Fruit fly (Drosophila melanogaster) whole organism, wandering third instar larva: ENCODE data around the gene Ndfip.

Source experiments
- Abd-B ChIP-seq: fragments of >200 bp; optimal IDR thresholded peaks from 2 replicates; lab custom pipeline; 2017; ENCODE audit warnings: missing biosample characterization, missing genetic modification characterization
- CG32264 ChIP-seq: fragments of 200-800 bp; sonication (Bioruptor generic); optimal IDR thresholded peaks from 2 replicates; lab custom pipeline; 2016; ENCODE audit warnings: missing biosample characterization, missing genetic modification characterization
- CG9705 ChIP-seq: fragments of 200-800 bp; sonication (Bioruptor generic); optimal IDR thresholded peaks from 2 replicates; lab custom pipeline; 2018; ENCODE audit warnings: missing biosample characterization, mild to moderate bottlenecking, missing genetic modification characterization
- CrebA ChIP-seq: fragments of 200-800 bp; sonication (Bioruptor generic); optimal IDR thresholded peaks from 2 replicates; lab custom pipeline; 2016; ENCODE audit warnings: missing biosample characterization, mild to moderate bottlenecking, missing genetic modification characterization, borderline replicate concordance
- Dif ChIP-seq: fragments of 200-275, 200-300 bp; sonication (Bioruptor generic); optimal IDR thresholded peaks from 2 replicates; lab custom pipeline; 2018; ENCODE audit warnings: missing biosample characterization, missing genetic modification characterization; ENCODE audit not compliant: partially characterized antibody
- GATAd ChIP-seq: sonication (Bioruptor generic); optimal IDR thresholded peaks from 2 replicates; lab custom pipeline; 2016; ENCODE audit warnings: missing biosample characterization, missing genetic modification characterization
- HLH106 ChIP-seq: fragments of 200-800 bp; optimal IDR thresholded peaks from 3 replicates; lab custom pipeline; 2019; ENCODE audit warnings: missing biosample characterization, mild to moderate bottlenecking, missing genetic modification characterization, moderate library complexity
- Hnf4 ChIP-seq: fragments of 200-800 bp; sonication (Bioruptor generic); optimal IDR thresholded peaks from 2 replicates; lab custom pipeline; 2016; ENCODE audit warnings: missing biosample characterization, mild to moderate bottlenecking, missing genetic modification characterization
- Hr78 ChIP-seq: fragments of >200 bp; optimal IDR thresholded peaks from 2 replicates; lab custom pipeline; 2017; ENCODE audit warnings: missing biosample characterization, missing genetic modification characterization
- Hr83 ChIP-seq: fragments of 200-300 bp; sonication (Bioruptor generic); optimal IDR thresholded peaks from 2 replicates; lab custom pipeline; 2016; ENCODE audit warnings: missing biosample characterization, mild to moderate bottlenecking, missing genetic modification characterization, moderate library complexity; ENCODE audit not compliant: poor library complexity, severe bottlenecking
- Jra ChIP-seq: sonication (Bioruptor generic); optimal IDR thresholded peaks from 2 replicates; lab custom pipeline; 2016; ENCODE audit warnings: missing biosample characterization, missing genetic modification characterization
- Mio ChIP-seq: sonication (Bioruptor generic); optimal IDR thresholded peaks from 2 replicates; lab custom pipeline; 2016; ENCODE audit warnings: missing biosample characterization, missing genetic modification characterization
- Myc ChIP-seq: fragments of >200 bp; optimal IDR thresholded peaks from 2 replicates; lab custom pipeline; 2017
- N ChIP-seq: fragments of >200 bp; optimal IDR thresholded peaks from 2 replicates; lab custom pipeline; 2018; ENCODE audit warnings: missing biosample characterization, missing external identifiers, missing genetic modification characterization
- OdsH ChIP-seq: fragments of 200-800 bp; sonication (Bioruptor generic); optimal IDR thresholded peaks from 2 replicates; lab custom pipeline; 2016; ENCODE audit warnings: missing biosample characterization, mild to moderate bottlenecking, missing genetic modification characterization
- Rel ChIP-seq, 2 experiments: fragments of 200-800 bp; sonication (Bioruptor generic) in 1 of 2; optimal IDR thresholded peaks; 2 replicates in 1 of 2; 3 replicates in 1 of 2; lab custom pipeline; 2016 to 2019; ENCODE audit warnings: mild to moderate bottlenecking in 2 of 2, missing biosample characterization in 2 of 2, missing genetic modification characterization in 2 of 2, moderate library complexity in 1 of 2
- Sp1 ChIP-seq: fragments of 200-800 bp; sonication (Bioruptor generic); optimal IDR thresholded peaks from 3 replicates; lab custom pipeline; 2019; ENCODE audit warnings: missing biosample characterization, mild to moderate bottlenecking, missing genetic modification characterization, moderate library complexity
- Vsx2 ChIP-seq: fragments of 200-300, 225-300 bp; sonication (Bioruptor generic); optimal IDR thresholded peaks from 2 replicates; lab custom pipeline; 2018; ENCODE audit warnings: missing biosample characterization, missing genetic modification characterization; ENCODE audit not compliant: partially characterized antibody
- br ChIP-seq: fragments of 200-800 bp; sonication (Bioruptor generic); optimal IDR thresholded peaks from 2 replicates; lab custom pipeline; 2016; ENCODE audit warnings: missing biosample characterization, missing genetic modification characterization
- brk ChIP-seq: fragments of 200-800 bp; sonication (Bioruptor generic); optimal IDR thresholded peaks from 2 replicates; lab custom pipeline; 2016; ENCODE audit warnings: missing biosample characterization, mild to moderate bottlenecking, missing genetic modification characterization
- dl ChIP-seq, 2 experiments: fragments of 175-275, 200-275 bp in 1 of 2; fragments of 200-275 bp in 1 of 2; sonication (Bioruptor generic); optimal IDR thresholded peaks; lab custom pipeline; 2018; ENCODE audit warnings: mild to moderate bottlenecking in 2 of 2, missing biosample characterization in 2 of 2, missing genetic modification characterization in 2 of 2, moderate library complexity in 2 of 2; ENCODE audit not compliant: partially characterized antibody in 2 of 2, insufficient read depth in 1 of 2
- dmrt93B ChIP-seq: fragments of 200-800 bp; sonication (Bioruptor generic); optimal IDR thresholded peaks from 2 replicates; lab custom pipeline; 2018; ENCODE audit warnings: missing biosample characterization, mild to moderate bottlenecking, missing genetic modification characterization
- dsf ChIP-seq: sonication (Bioruptor generic); optimal IDR thresholded peaks from 2 replicates; lab custom pipeline; 2016; ENCODE audit warnings: missing biosample characterization, missing genetic modification characterization, borderline replicate concordance
- ey ChIP-seq: fragments of 200-800 bp; sonication (Bioruptor generic); optimal IDR thresholded peaks from 2 replicates; lab custom pipeline; 2016; ENCODE audit warnings: missing biosample characterization, missing genetic modification characterization
- foxo ChIP-seq, 2 experiments: fragments of 200-800 bp; sonication (Bioruptor generic); optimal IDR thresholded peaks; 2 replicates in 1 of 2; 3 replicates in 1 of 2; lab custom pipeline; 2016 to 2017; ENCODE audit warnings: missing biosample characterization in 2 of 2, missing genetic modification characterization in 2 of 2
- fru ChIP-seq: fragments of 200-800 bp; sonication (Bioruptor generic); optimal IDR thresholded peaks from 3 replicates; lab custom pipeline; 2016; ENCODE audit warnings: missing biosample characterization, mild to moderate bottlenecking, missing genetic modification characterization
- h ChIP-seq: fragments of 200-800 bp; sonication (Bioruptor generic); optimal IDR thresholded peaks from 3 replicates; lab custom pipeline; 2016; ENCODE audit warnings: missing biosample characterization, mild to moderate bottlenecking, missing genetic modification characterization
- jim ChIP-seq: fragments of 175-275, 200-325 bp; sonication (Bioruptor generic); optimal IDR thresholded peaks from 2 replicates; lab custom pipeline; 2016; ENCODE audit warnings: missing biosample characterization, mild to moderate bottlenecking, missing genetic modification characterization
- lola ChIP-seq: fragments of >200 bp; optimal IDR thresholded peaks from 2 replicates; lab custom pipeline; 2017; ENCODE audit warnings: missing biosample characterization, missing genetic modification characterization
- pan ChIP-seq: fragments of >200 bp; optimal IDR thresholded peaks from 2 replicates; lab custom pipeline; 2017
- psq ChIP-seq: fragments of 200-800 bp; sonication (Bioruptor generic); optimal IDR thresholded peaks from 3 replicates; lab custom pipeline; 2017; ENCODE audit warnings: missing biosample characterization, mild to moderate bottlenecking, missing genetic modification characterization, moderate library complexity
- rgr ChIP-seq: fragments of 200-800 bp; sonication (Bioruptor generic); optimal IDR thresholded peaks from 3 replicates; lab custom pipeline; 2016; ENCODE audit warnings: missing biosample characterization, mild to moderate bottlenecking, missing genetic modification characterization
- sage ChIP-seq: fragments of 200-800 bp; sonication (Bioruptor generic); optimal IDR thresholded peaks from 2 replicates; lab custom pipeline; 2016; ENCODE audit warnings: missing biosample characterization, mild to moderate bottlenecking, missing genetic modification characterization
- sv ChIP-seq: fragments of 200-800 bp; sonication (Bioruptor generic); optimal IDR thresholded peaks from 3 replicates; lab custom pipeline; 2016; ENCODE audit warnings: missing biosample characterization, missing genetic modification characterization
- tai ChIP-seq: sonication (Bioruptor generic); optimal IDR thresholded peaks from 2 replicates; lab custom pipeline; 2016; ENCODE audit warnings: missing biosample characterization, missing genetic modification characterization
- woc ChIP-seq: sonication (Bioruptor generic); optimal IDR thresholded peaks from 2 replicates; lab custom pipeline; 2016; ENCODE audit warnings: missing biosample characterization, mild to moderate bottlenecking, missing genetic modification characterization

Ndfip gene

DNA sequence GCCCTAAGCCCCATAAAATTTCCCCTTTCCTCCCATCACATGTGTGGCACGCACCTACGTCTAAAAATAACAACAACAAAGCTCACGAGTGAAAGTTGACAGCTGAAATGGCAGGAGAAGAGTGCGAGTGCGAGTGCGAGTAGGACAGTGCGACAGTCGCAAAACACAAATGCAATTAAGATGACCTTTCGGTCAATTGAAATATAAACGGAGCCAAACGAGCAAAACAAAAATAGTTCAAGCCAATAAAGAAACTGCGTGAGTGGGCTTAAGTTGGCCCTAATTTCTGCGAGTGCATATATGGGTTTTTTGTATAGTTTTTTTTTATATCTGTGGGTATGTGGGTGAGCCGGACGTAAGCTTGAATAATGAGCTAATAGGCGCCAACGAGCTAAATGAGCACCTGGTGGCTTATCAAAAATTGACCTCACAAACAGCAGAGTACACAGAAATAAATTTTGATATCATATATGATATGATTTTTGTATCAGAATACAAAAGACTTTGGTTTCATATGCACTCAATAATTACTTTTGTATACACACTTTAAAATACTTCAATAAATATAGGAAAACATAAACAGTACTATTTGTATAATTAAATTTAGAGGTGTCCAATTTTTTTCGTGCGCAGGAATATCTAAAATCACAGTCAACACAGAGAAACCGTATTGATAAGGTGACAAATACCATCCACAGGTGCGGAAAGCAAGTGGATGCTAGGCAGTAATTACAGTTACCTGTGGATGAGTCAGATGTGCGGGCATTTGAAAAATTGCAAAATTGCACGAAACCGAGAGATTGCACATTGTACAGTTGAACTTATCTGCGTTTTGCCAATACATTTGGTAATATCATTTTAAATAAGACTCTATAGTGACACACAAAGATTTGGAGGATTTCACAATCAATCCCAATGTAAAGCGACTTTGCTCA is 2.1 kb downstream of the Ndfip start:
- TF ChIP-seq ey (GFP tag; lab: Kevin White, UChicago) (peak; percentile 12), h (GFP tag; lab: Kevin White, UChicago) (peak; percentile 49), OdsH (peak; percentile 29), HLH106 (tag; lab: Kevin White, UChicago) (peak; percentile 19), foxo (GFP tag; optimal IDR thresholded peaks at IDR 0.05; lab: Kevin White, UChicago) (peak in 1 of 2 experiments; percentile 34), Myc (lab: Kevin White, UChicago) (no peak), pan (lab: Kevin White, UChicago) (no peak), N (GFP tag; lab: Kevin White, UChicago) (no peak), Sp1 (GFP tag; lab: Kevin White, UChicago) (peak; percentile 24), rgr (peak; percentile 9), fru (GFP tag; lab: Kevin White, UChicago) (peak; percentile 39)

- TF ChIP-seq Sp1 (GFP tag; lab: Kevin White, UChicago) (no peak), Abd-B (GFP tag; lab: Kevin White, UChicago) (no peak), ey (GFP tag; lab: Kevin White, UChicago) (no peak), CG9705 (GFP tag; lab: Kevin White, UChicago) (no peak), brk (GFP tag; lab: Kevin White, UChicago) (no peak), fru (GFP tag; lab: Kevin White, UChicago) (no peak), Hnf4 (no peak), Rel (GFP tag; optimal IDR thresholded peaks at IDR 0.05; lab: Kevin White, UChicago) (no peak), Rel (tag; optimal IDR thresholded peaks at IDR 0.05; lab: Kevin White, UChicago) (no peak)
- TF ChIP-seq, all 38 proteins: peak for 0
These were observed 6.5 kb downstream of the Ndfip start for dm6 chr3L:17647543-17647942.

dm6 chr3L:17646637-17647036 is 7.4 kb downstream of the Ndfip start, which contains the start of gene CG43085:
CG43085 (minus strand) TSS chr3L:17646737.
- no peak for TF ChIP-seq GATAd
- no peak for TF ChIP-seq psq
- TF ChIP-seq Dif (GFP tag; lab: Kevin White, UChicago), result no peak
- no peak for TF ChIP-seq dsf (GFP tag; lab: Kevin White, UChicago)
- no peak for TF ChIP-seq foxo (GFP tag; optimal IDR thresholded peaks at IDR 0.05; lab: Kevin White, UChicago)
- no peak for TF ChIP-seq pan (lab: Kevin White, UChicago)
- no peak for TF ChIP-seq Sp1 (GFP tag; lab: Kevin White, UChicago)
- no peak for TF ChIP-seq lola (GFP tag; lab: Kevin White, UChicago)
- TF ChIP-seq Hr78 (GFP tag; lab: Kevin White, UChicago), result no peak
- TF ChIP-seq Abd-B (GFP tag; lab: Kevin White, UChicago), result no peak
- no peak for TF ChIP-seq CG32264 (GFP tag; lab: Kevin White, UChicago)
- no peak for TF ChIP-seq Hr83
- TF ChIP-seq OdsH, result no peak
- no peak for TF ChIP-seq woc
- no peak for TF ChIP-seq Rel (GFP tag; optimal IDR thresholded peaks at IDR 0.05; lab: Kevin White, UChicago)
- TF ChIP-seq Rel (tag; optimal IDR thresholded peaks at IDR 0.05; lab: Kevin White, UChicago), result no peak

DNA sequence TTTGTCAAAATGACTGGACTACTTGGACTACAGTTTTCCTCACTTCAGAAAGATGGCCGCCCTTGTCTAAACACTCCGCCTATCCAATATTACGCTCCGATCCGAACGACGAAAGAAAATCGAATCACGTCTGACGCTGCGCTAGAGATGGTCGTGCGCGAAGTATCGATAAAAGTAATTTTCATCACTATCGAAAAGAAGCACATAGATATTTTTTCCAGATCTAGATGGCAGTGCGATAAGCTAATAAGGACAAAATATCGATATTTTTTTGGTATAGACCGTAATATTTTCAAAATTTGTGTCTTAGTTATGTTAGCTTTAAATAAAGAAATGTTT is 9.2 kb downstream of the Ndfip start, which contains the start of gene Pep:
Gene Pep, minus strand, starts transcription at position 131 of the 339 bp plus-strand sequence.
- TF ChIP-seq pan (lab: Kevin White, UChicago) (no peak), HLH106 (tag; lab: Kevin White, UChicago) (peak; percentile 36), Jra (GFP tag; lab: Kevin White, UChicago) (peak; percentile 51), Mio (GFP tag; lab: Kevin White, UChicago) (no peak), lola (GFP tag; lab: Kevin White, UChicago) (no peak), sage (GFP tag; lab: Kevin White, UChicago) (no peak), psq (peak; percentile 45), Myc (lab: Kevin White, UChicago) (no peak), dmrt93B (GFP tag; lab: Kevin White, UChicago) (no peak), h (GFP tag; lab: Kevin White, UChicago) (peak; percentile 57), ey (GFP tag; lab: Kevin White, UChicago) (peak; percentile 17), N (GFP tag; lab: Kevin White, UChicago) (no peak), OdsH (no peak), woc (peak; percentile 35), brk (GFP tag; lab: Kevin White, UChicago) (peak; percentile 84), CG32264 (GFP tag; lab: Kevin White, UChicago) (no peak), foxo (GFP tag; optimal IDR thresholded peaks at IDR 0.05; lab: Kevin White, UChicago) (peak in 1 of 2 experiments; percentile 53), Hr83 (peak; percentile 94), Sp1 (GFP tag; lab: Kevin White, UChicago) (peak; percentile 59), fru (GFP tag; lab: Kevin White, UChicago) (peak; percentile 45), Hnf4 (peak; percentile 60), dl (GFP tag; optimal IDR thresholded peaks at IDR 0.05; lab: Kevin White, UChicago; ENCODE audit: insufficient read depth in 1 of 2, partially characterized antibody in 2 of 2) (peak in 1 of 2 experiments; percentile 13), Dif (GFP tag; lab: Kevin White, UChicago) (peak; percentile 64), Rel (GFP tag; optimal IDR thresholded peaks at IDR 0.05; lab: Kevin White, UChicago) (no peak), Rel (tag; optimal IDR thresholded peaks at IDR 0.05; lab: Kevin White, UChicago) (peak; percentile 31), CrebA (GFP tag; lab: Kevin White, UChicago) (no peak), sv (GFP tag; lab: Kevin White, UChicago) (peak; percentile 42), Vsx2 (GFP tag; lab: Kevin White, UChicago) (peak; percentile 89), rgr (peak; percentile 68), br (no peak), jim (GFP tag; lab: Kevin White, UChicago) (peak; percentile 8), CG9705 (GFP tag; lab: Kevin White, UChicago) (no peak), dsf (GFP tag; lab: Kevin White, UChicago) (peak; percentile 55), tai (GFP tag; lab: Kevin White, UChicago) (peak; percentile 82)
